Fruit fly (Drosophila melanogaster): Measurements from ENCODE around the gene Sbp2.

- TF ChIP-seq CTCF (optimal IDR thresholded peaks at IDR 0.05) (no peak), CG8478 (optimal IDR thresholded peaks at IDR 0.05) (no peak)
Observed at dm6 chr3L:8331414-8331813, 27.5 kb downstream of the Sbp2 start.

Measured in S2 (cell line).